Fruit fly (Drosophila melanogaster) whole organism, adult: Measurements from ENCODE around the gene Ndc1.

Source experiments
- CG11617 ChIP-seq: fragments of 200-800 bp; sonication (Bioruptor generic); optimal IDR thresholded peaks from 2 replicates; lab custom pipeline; 2017; ENCODE audit warnings: mild to moderate bottlenecking, missing biosample characterization, missing genetic modification reagents, missing genetic modification characterization
- CG12768 ChIP-seq: fragments of 200-800 bp; sonication (Bioruptor generic); optimal IDR thresholded peaks from 2 replicates; lab custom pipeline; 2017; ENCODE audit warnings: missing biosample characterization, missing genetic modification characterization, mild to moderate bottlenecking, moderate library complexity, missing genetic modification reagents
- CG14711 ChIP-seq: fragments of 200-800 bp; sonication (Bioruptor generic); optimal IDR thresholded peaks from 2 replicates; lab custom pipeline; 2018; ENCODE audit warnings: missing biosample characterization, mild to moderate bottlenecking, missing genetic modification characterization, moderate library complexity
- CG1620 ChIP-seq: fragments of 200-800 bp; sonication (Bioruptor generic); optimal IDR thresholded peaks from 2 replicates; lab custom pipeline; 2016; ENCODE audit warnings: missing biosample characterization, missing genetic modification characterization
- CG33017 ChIP-seq: fragments of 200-800 bp; sonication (Bioruptor generic); optimal IDR thresholded peaks from 2 replicates; lab custom pipeline; 2018; ENCODE audit warnings: missing biosample characterization, mild to moderate bottlenecking, missing genetic modification characterization, moderate library complexity
- CG5204 ChIP-seq: fragments of 200-800 bp; sonication (Bioruptor generic); optimal IDR thresholded peaks from 2 replicates; lab custom pipeline; 2016; ENCODE audit warnings: missing biosample characterization, missing genetic modification characterization
- CG7045 ChIP-seq: fragments of 200-800 bp; sonication (Bioruptor generic); optimal IDR thresholded peaks from 2 replicates; lab custom pipeline; 2017; ENCODE audit warnings: missing biosample characterization, mild to moderate bottlenecking, missing genetic modification characterization
- CG7101 ChIP-seq: fragments of 200-800 bp; sonication (Bioruptor generic); optimal IDR thresholded peaks from 2 replicates; lab custom pipeline; 2018; ENCODE audit warnings: missing biosample characterization, mild to moderate bottlenecking, missing genetic modification characterization, moderate library complexity
- Clk ChIP-seq: fragments of 200-800 bp; sonication (Bioruptor generic); optimal IDR thresholded peaks from 2 replicates; lab custom pipeline; 2017; ENCODE audit warnings: missing biosample characterization, missing genetic modification characterization
- Crg-1 ChIP-seq: fragments of 200-800 bp; sonication (Bioruptor generic); optimal IDR thresholded peaks from 2 replicates; lab custom pipeline; 2016; ENCODE audit warnings: missing biosample characterization, missing genetic modification characterization
- Hr96 ChIP-seq: fragments of 200-800 bp; sonication (Bioruptor generic); optimal IDR thresholded peaks from 2 replicates; lab custom pipeline; 2016; ENCODE audit warnings: missing biosample characterization, missing genetic modification characterization
- Mnt ChIP-seq: fragments of 200-800 bp; sonication (Bioruptor generic); optimal IDR thresholded peaks from 2 replicates; lab custom pipeline; 2016; ENCODE audit warnings: missing biosample characterization, mild to moderate bottlenecking, missing genetic modification characterization
- bab1 ChIP-seq: fragments of 200-800 bp; sonication (Bioruptor generic); optimal IDR thresholded peaks from 3 replicates; lab custom pipeline; 2019; ENCODE audit warnings: missing biosample characterization, mild to moderate bottlenecking, missing genetic modification characterization, moderate library complexity
- cic ChIP-seq: fragments of 200-800 bp; sonication (Bioruptor generic); optimal IDR thresholded peaks from 2 replicates; lab custom pipeline; 2017; ENCODE audit warnings: missing biosample characterization, mild to moderate bottlenecking, missing genetic modification characterization, moderate library complexity
- cnc ChIP-seq, 2 experiments: fragments of >200 bp; optimal IDR thresholded peaks; 2 replicates each; lab custom pipeline; 2017
- kay ChIP-seq: fragments of 200-800 bp; sonication (Bioruptor generic); peaks from one replicate; lab custom pipeline; 2016; ENCODE audit warnings: missing biosample characterization, missing genetic modification characterization, borderline replicate concordance
- ovo ChIP-seq: fragments of 200-800 bp; sonication (Bioruptor generic); optimal IDR thresholded peaks from 2 replicates; lab custom pipeline; 2016; ENCODE audit warnings: missing biosample characterization, missing genetic modification characterization
- pad ChIP-seq: fragments of 200-800 bp; sonication (Bioruptor generic); optimal IDR thresholded peaks from 3 replicates; lab custom pipeline; 2017; ENCODE audit warnings: missing biosample characterization, missing genetic modification characterization, mild to moderate bottlenecking, moderate library complexity, missing genetic modification reagents
- tj ChIP-seq: fragments of 200-800 bp; sonication (Bioruptor generic); optimal IDR thresholded peaks from 3 replicates; lab custom pipeline; 2017; ENCODE audit warnings: missing biosample characterization, mild to moderate bottlenecking, missing genetic modification characterization, moderate library complexity
- toe ChIP-seq: fragments of 200-800 bp; sonication (Bioruptor generic); optimal IDR thresholded peaks from 2 replicates; lab custom pipeline; 2016; ENCODE audit warnings: missing biosample characterization, missing genetic modification characterization

The Ndc1 gene

DNA sequence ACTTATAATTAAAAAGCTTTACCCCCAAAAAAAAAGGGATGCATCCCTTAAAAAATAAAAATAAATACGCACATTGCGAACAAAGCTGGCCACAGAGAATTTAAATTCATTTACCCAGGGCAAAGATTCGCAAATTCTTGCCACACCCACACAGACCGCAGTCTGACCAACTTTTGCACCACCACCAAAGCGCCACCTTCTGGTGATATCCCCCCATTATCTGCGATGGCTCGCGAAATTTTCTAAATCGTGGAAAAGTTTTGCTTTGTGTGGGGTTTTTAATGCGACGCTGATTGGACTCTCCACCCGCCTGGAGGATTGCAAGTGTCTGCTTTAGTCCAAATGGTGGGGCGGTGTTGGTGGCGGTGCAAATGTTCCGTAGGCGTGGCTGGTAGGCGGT is 24.1 kb upstream of the Ndc1 start:
- no peak for TF ChIP-seq CG7101 (tag; lab: Kevin White, UChicago)
- no peak for TF ChIP-seq tj (GFP tag; lab: Kevin White, UChicago)
- TF ChIP-seq CG14711 (tag; lab: Kevin White, UChicago), result no peak
- no peak for TF ChIP-seq bab1 (GFP tag; lab: Kevin White, UChicago)
- no peak for TF ChIP-seq CG5204 (GFP tag; lab: Kevin White, UChicago)
- no peak for TF ChIP-seq CG33017 (tag; lab: Kevin White, UChicago)
- no peak for TF ChIP-seq cnc (optimal IDR thresholded peaks at IDR 0.05; lab: Kevin White, UChicago)
- TF ChIP-seq pad (GFP tag; lab: Kevin White, UChicago), result no peak
- no peak for TF ChIP-seq CG7045 (GFP tag; lab: Kevin White, UChicago)
- no peak for TF ChIP-seq CG12768 (GFP tag; lab: Kevin White, UChicago)
- TF ChIP-seq toe (GFP tag; lab: Kevin White, UChicago), result no peak
- no peak for TF ChIP-seq cic
- TF ChIP-seq Mnt (GFP tag; lab: Kevin White, UChicago), result no peak
- no peak for TF ChIP-seq Hr96 (GFP tag; lab: Kevin White, UChicago)

DNA sequence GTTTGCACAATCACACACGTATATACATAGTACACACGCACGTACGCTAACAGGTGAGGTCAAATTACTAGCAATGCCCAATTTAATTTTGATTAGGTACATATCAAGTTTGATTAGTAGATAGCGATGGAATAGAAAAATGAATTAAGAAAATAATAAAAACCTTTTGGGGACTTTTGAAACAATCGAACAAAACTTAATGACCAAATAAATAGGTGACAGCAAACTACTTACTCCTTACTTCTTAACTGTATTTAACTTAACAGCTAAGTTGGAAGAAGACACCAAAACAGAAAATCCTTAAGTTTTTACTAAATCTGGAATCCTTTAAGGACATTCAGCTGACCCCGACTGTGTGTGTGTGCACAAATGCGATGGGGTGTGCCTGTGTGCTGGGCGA is 22.2 kb upstream of the Ndc1 start:
- TF ChIP-seq tj (GFP tag; lab: Kevin White, UChicago), result no peak
- TF ChIP-seq cnc (optimal IDR thresholded peaks at IDR 0.05; lab: Kevin White, UChicago), result no peak
- TF ChIP-seq Mnt (GFP tag; lab: Kevin White, UChicago), result no peak
- no peak for TF ChIP-seq toe (GFP tag; lab: Kevin White, UChicago)
- TF ChIP-seq Crg-1 (GFP tag; lab: Kevin White, UChicago), result no peak
- TF ChIP-seq Clk, result no peak
- no peak for TF ChIP-seq pad (GFP tag; lab: Kevin White, UChicago)
- no peak for TF ChIP-seq CG7101 (tag; lab: Kevin White, UChicago)
- TF ChIP-seq CG7045 (GFP tag; lab: Kevin White, UChicago), result peak; percentile 27
- TF ChIP-seq CG5204 (GFP tag; lab: Kevin White, UChicago), result peak; percentile 17
- no peak for TF ChIP-seq CG14711 (tag; lab: Kevin White, UChicago)
- peak; percentile 19 for TF ChIP-seq CG12768 (GFP tag; lab: Kevin White, UChicago)
- TF ChIP-seq CG33017 (tag; lab: Kevin White, UChicago), result peak; percentile 26

DNA sequence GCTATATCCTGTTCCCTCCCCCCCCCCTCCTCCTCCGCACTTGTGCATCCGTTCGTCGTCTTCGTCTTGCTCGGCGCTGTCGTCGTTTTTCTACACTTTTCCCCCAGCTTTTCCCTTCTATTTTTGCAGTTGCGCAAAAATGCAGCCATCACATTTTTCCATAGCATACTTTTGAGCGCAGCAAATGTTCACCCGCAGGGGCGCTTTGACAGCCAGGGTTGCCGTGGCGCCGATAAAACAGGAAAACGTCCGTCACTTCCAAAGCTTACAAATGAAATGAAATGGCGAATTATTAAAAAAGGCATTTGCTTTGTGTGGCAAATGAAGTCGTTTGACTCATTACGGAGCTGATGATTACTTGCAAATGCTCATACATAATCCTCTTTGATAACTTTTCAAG is 21.6 kb upstream of the Ndc1 start:
- TF ChIP-seq CG14711 (tag; lab: Kevin White, UChicago) (peak; percentile 73), Clk (no peak)

DNA sequence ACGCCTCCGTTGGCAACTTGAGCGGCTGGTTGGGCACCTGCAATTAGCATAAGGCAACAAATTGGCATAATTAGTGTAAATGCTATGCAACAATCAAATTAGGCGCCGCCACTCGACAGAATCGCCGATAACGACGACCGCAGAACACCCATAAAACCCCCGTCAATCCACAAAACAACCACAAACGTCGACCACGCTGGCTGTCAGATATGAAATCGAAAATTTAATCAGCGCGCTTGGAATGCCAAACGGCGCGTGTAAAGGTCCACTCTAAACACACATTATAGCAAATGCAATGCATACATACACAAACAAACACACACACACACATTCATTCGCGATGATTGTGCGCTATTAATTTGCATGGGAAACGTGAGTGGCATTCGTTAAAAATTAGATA is 20.8 kb upstream of the Ndc1 start:
- TF ChIP-seq cnc (optimal IDR thresholded peaks at IDR 0.05; lab: Kevin White, UChicago) (no peak), CG1620 (no peak), cic (no peak)

DNA sequence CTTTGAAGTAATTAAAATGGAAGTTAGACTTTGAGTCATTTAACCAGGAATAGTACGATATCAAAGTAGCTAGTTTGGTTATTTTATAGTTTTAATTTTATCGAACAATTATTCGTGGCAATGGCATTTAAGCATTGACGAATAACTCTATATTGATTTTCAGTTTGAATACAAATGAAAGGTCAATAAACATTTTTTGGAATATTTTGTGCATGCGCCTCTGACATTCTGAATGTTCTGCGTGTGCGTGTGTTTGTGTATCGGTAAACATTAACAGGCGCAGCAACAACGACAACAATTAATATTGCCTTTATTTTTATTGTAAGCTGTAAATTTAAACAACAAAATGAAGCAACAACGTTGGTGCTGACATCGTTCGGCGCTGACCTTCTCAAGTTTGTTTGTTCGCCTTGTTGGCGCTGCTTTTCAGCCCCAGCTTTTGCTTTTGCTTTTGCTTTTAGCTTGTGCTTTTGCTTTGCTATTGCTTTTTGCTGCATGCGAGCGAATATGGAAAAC is 14.8 kb upstream of the Ndc1 start:
- TF ChIP-seq Crg-1 (GFP tag; lab: Kevin White, UChicago) (peak; percentile 8), Mnt (GFP tag; lab: Kevin White, UChicago) (no peak)

DNA sequence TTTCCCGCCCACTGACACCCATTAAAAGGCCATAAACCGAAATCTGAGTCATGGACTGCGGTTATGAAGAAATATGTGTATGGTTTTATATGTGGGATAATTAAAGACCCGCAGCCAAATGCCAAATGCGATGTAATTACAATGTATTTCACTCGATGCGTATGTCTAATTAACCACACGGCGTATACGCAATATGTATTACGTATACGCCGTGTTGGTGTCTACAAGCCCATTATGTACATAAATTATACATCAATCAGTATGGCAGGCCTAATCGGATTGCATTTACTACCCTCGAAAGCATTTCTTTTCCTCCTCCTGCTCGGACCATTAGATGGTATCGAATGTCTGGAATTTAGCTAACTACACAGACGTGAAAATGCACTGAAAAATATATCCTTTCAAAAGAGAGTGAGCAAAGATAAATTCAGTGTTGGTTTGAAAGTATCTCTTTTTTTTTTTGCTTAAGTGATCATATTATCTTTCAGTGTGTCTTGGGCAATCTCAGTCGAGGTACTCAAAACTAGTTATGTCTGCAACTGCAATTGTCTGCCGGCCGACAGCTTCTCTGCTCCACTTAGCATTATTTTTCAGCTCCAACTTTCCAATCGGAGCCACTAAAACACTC is 13.8 kb upstream of the Ndc1 start:
- TF ChIP-seq bab1 (GFP tag; lab: Kevin White, UChicago) (no peak), cnc (optimal IDR thresholded peaks at IDR 0.05; lab: Kevin White, UChicago) (no peak), cic (no peak), Mnt (GFP tag; lab: Kevin White, UChicago) (no peak), pad (GFP tag; lab: Kevin White, UChicago) (no peak), CG33017 (tag; lab: Kevin White, UChicago) (no peak), CG12768 (GFP tag; lab: Kevin White, UChicago) (no peak), CG7101 (tag; lab: Kevin White, UChicago) (no peak), CG5204 (GFP tag; lab: Kevin White, UChicago) (no peak), Hr96 (GFP tag; lab: Kevin White, UChicago) (no peak), kay (GFP tag; lab: Kevin White, UChicago) (no peak), CG14711 (tag; lab: Kevin White, UChicago) (no peak), Crg-1 (GFP tag; lab: Kevin White, UChicago) (no peak)

DNA sequence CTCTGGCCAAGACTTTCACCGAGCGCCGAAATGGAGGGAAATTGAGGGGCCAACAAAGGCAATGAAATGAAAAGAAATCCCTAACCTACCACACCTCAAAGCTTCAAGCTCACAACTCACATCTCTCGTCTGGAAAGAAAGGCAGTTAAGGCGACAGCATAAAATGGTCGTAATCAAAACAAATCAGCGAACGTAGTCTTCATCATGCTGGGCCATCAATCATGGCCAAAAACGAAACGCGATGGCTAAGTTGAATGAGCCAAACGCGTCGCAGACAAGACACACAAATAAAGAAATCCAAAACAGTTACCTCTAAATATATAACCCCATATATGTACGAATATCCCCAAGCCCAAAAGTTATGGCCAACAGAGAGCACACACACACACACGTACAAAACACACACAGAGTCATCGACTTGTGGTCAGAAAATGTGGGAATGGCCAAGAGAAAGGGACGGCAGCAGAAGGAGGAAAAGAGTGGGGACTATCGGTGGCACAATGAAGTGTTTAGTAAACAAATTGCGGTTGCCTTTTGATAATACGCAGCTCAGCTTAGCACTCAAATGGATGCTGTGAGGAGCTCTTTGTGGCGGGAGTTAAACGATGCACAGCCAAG is 13.0 kb upstream of the Ndc1 start:
- TF ChIP-seq Clk (no peak), pad (GFP tag; lab: Kevin White, UChicago) (no peak), CG14711 (tag; lab: Kevin White, UChicago) (no peak), CG33017 (tag; lab: Kevin White, UChicago) (no peak), ovo (GFP tag; lab: Kevin White, UChicago) (no peak), CG7045 (GFP tag; lab: Kevin White, UChicago) (no peak), cic (no peak), toe (GFP tag; lab: Kevin White, UChicago) (no peak), CG1620 (no peak), kay (GFP tag; lab: Kevin White, UChicago) (no peak), CG11617 (no peak), CG12768 (GFP tag; lab: Kevin White, UChicago) (no peak), cnc (optimal IDR thresholded peaks at IDR 0.05; lab: Kevin White, UChicago) (no peak), Crg-1 (GFP tag; lab: Kevin White, UChicago) (no peak), tj (GFP tag; lab: Kevin White, UChicago) (no peak), bab1 (GFP tag; lab: Kevin White, UChicago) (no peak)
